Worm (Caenorhabditis elegans): ENCODE data around the gene snb-1.

Gene snb-1

DNA sequence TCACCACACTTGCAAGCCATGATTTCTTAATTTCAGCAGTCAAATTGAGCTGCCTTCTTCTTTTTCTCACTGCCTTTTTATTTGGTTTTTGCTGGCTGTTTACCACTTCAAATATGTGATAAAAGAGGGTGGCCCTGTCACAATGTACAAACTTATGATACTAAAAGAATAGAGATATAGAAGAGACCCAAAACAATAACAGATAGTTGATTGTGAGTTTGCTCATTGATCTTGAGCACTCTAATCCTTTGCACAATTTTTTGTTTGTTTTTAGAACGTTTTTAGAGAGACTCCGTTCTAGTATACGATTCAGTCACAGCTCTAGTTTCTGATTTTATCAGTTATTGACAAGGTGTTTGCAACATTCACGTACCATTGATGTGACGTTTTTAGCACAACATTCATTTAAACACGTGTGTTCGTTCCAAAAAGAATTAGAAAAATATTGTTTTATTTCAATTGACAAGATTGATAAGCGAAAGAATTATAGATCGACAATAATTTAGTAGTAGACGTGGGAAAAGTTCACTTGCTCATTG lies 35.6 kb upstream of the snb-1 start, which contains the start of gene mtl-1:
Gene mtl-1, minus strand, starts transcription at position 51 of the 539 bp plus-strand sequence.
- TF ChIP-seq tbx-11 (GFP tag; IDR thresholded peaks at IDR 0.05) = no peak
- TF ChIP-seq scrt-1 (GFP tag; IDR thresholded peaks at IDR 0.05) = no peak
- TF ChIP-seq ets-7 (tag; optimal IDR thresholded peaks at IDR 0.05) = no peak
- no peak for TF ChIP-seq B0310.2 (tag; optimal IDR thresholded peaks at IDR 0.05)
- no peak for TF ChIP-seq sea-1 (GFP tag; conservative IDR thresholded peaks at IDR 0.05)
- TF ChIP-seq ceh-13 (GFP tag; optimal IDR thresholded peaks at IDR 0.05) = no peak
- TF ChIP-seq F13C5.2 (tag; optimal IDR thresholded peaks at IDR 0.05) = no peak
- no peak for TF ChIP-seq pes-1 (GFP tag; IDR thresholded peaks at IDR 0.05)
- no peak for TF ChIP-seq tra-4 (tag; optimal IDR thresholded peaks at IDR 0.05)
- TF ChIP-seq hmbx-1 (tag; optimal IDR thresholded peaks at IDR 0.05) = no peak
- no peak for TF ChIP-seq flt-1 (GFP tag; IDR thresholded peaks at IDR 0.05)
- TF ChIP-seq tbx-37 (GFP tag; conservative IDR thresholded peaks at IDR 0.05) = no peak

ce11 chrV:6690075-6690474 lies 33.8 kb upstream of the snb-1 start:
- TF ChIP-seq B0310.2 (tag; optimal IDR thresholded peaks at IDR 0.05) = no peak
- no peak for TF ChIP-seq flt-1 (GFP tag; IDR thresholded peaks at IDR 0.05)
- TF ChIP-seq scrt-1 (GFP tag; IDR thresholded peaks at IDR 0.05) = no peak
- TF ChIP-seq ets-7 (tag; optimal IDR thresholded peaks at IDR 0.05) = no peak
- no peak for TF ChIP-seq hmg-4 (GFP tag; optimal IDR thresholded peaks at IDR 0.05)
- TF ChIP-seq tbx-37 (GFP tag; conservative IDR thresholded peaks at IDR 0.05) = no peak
- TF ChIP-seq ama-1 (optimal IDR thresholded peaks at IDR 0.05) = no peak
- no peak for TF ChIP-seq aly-1 (tag; optimal IDR thresholded peaks at IDR 0.05)
- no peak for TF ChIP-seq ceh-36 (tag; optimal IDR thresholded peaks at IDR 0.05)
- TF ChIP-seq ceh-13 (GFP tag; optimal IDR thresholded peaks at IDR 0.05) = no peak
- no peak for TF ChIP-seq hnd-1 (tag; optimal IDR thresholded peaks at IDR 0.05)
- TF ChIP-seq tbx-11 (GFP tag; IDR thresholded peaks at IDR 0.05) = no peak
- no peak for TF ChIP-seq pes-1 (GFP tag; IDR thresholded peaks at IDR 0.05)
- TF ChIP-seq sea-1 (GFP tag; conservative IDR thresholded peaks at IDR 0.05) = no peak
- no peak for TF ChIP-seq tra-4 (tag; optimal IDR thresholded peaks at IDR 0.05)

DNA sequence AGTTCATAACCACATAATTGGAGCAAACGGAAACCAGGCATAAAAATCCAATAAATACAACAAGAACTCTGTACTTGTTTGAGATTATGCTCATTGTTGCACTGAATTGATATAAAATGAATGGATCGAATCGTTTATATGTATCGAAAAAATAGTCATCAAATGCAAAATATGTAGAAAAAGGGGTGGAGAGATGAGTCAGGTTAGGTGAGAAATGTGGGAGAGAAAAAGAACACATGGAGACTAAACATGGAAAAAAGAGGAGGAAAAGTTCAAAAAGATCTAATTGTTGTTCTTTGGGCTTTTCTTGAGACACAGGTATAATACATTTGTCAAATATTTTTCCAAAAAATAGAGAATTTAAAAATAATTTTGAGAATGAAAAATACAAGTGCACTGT lies 32.1 kb upstream of the snb-1 start, which contains the start of gene K11G9.5:
Gene K11G9.5, minus strand, starts transcription at position 101 of the 400 bp plus-strand sequence.
- TF ChIP-seq ceh-13 (GFP tag; optimal IDR thresholded peaks at IDR 0.05) (no peak), sea-1 (GFP tag; conservative IDR thresholded peaks at IDR 0.05) (no peak), hmg-4 (GFP tag; optimal IDR thresholded peaks at IDR 0.05) (no peak), ets-7 (tag; optimal IDR thresholded peaks at IDR 0.05) (no peak), F13C5.2 (tag; optimal IDR thresholded peaks at IDR 0.05) (no peak), B0310.2 (tag; optimal IDR thresholded peaks at IDR 0.05) (no peak), ceh-36 (tag; optimal IDR thresholded peaks at IDR 0.05) (no peak)

DNA sequence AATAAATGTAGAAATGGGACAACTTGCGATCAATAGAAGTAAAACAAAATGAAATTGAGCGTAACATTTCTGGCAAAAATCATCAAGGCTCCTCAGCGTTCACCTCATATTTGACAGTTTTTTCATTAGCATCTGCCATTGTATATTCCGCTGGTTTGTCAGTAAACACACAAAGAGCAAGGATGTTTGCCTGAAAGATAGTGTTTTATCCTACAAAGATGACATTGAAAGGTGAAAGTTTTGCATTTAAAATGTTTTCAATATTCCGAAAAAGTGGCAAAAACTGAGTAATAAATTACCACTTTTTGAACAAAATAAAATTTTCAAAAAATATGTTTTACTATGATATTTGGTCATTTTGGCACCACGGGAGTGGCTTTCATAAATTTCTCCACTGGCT lies 29.7 kb upstream of the snb-1 start:
- TF ChIP-seq tra-4 (tag; optimal IDR thresholded peaks at IDR 0.05) = no peak
- no peak for TF ChIP-seq ceh-13 (GFP tag; optimal IDR thresholded peaks at IDR 0.05)
- no peak for TF ChIP-seq ama-1 (optimal IDR thresholded peaks at IDR 0.05)
- no peak for TF ChIP-seq ceh-36 (tag; optimal IDR thresholded peaks at IDR 0.05)
- no peak for TF ChIP-seq ets-7 (tag; optimal IDR thresholded peaks at IDR 0.05)
- no peak for TF ChIP-seq F13C5.2 (tag; optimal IDR thresholded peaks at IDR 0.05)
- TF ChIP-seq tbx-11 (GFP tag; IDR thresholded peaks at IDR 0.05) = no peak
- TF ChIP-seq pes-1 (GFP tag; IDR thresholded peaks at IDR 0.05) = no peak
- TF ChIP-seq B0310.2 (tag; optimal IDR thresholded peaks at IDR 0.05) = no peak
- TF ChIP-seq hmbx-1 (tag; optimal IDR thresholded peaks at IDR 0.05) = no peak
- no peak for TF ChIP-seq flt-1 (GFP tag; IDR thresholded peaks at IDR 0.05)
- no peak for TF ChIP-seq sea-1 (GFP tag; conservative IDR thresholded peaks at IDR 0.05)
- no peak for TF ChIP-seq hmg-4 (GFP tag; optimal IDR thresholded peaks at IDR 0.05)
- no peak for TF ChIP-seq hnd-1 (tag; optimal IDR thresholded peaks at IDR 0.05)

DNA sequence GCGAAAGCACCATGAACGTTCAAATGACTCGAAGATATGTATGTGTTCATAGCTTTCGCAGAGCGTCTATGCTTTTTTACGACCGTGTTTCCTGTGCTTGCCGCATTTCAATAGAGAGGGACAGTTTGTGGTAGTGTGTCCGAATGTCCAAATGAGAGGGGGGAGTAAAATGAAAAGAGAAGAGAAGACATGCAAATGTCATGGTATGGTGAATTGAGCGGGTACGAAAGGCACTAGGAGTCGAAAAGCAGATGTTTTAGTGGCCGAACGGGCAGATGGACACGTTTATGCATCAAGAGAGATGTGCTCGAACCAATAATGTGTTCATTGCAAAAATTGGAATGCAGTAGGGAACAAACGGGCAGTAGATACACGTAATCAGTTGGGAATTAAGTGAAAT lies 29.2 kb upstream of the snb-1 start:
- TF ChIP-seq hmg-4 (GFP tag; optimal IDR thresholded peaks at IDR 0.05) (peak; percentile 18), hmbx-1 (tag; optimal IDR thresholded peaks at IDR 0.05) (no peak)

DNA sequence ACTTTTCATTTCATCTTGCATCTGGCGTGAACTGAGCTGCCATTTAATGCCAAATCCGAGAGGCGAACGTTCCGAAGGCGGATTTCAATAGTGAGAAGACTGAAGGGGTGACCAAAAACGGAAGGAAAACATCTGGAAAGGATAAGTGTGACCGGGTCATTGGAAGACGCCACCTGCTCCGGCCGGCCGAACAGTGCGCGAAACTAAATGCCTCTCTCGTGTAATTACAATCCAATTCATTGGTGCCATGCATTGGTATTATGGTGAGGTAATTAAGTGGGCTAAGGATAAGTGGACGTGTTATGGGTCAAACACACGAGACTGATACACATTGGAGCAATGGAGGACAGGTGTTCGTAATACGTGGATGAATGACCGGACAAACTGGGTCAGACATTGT lies 28.2 kb upstream of the snb-1 start:
- TF ChIP-seq ceh-36 (tag; optimal IDR thresholded peaks at IDR 0.05) (peak; percentile 13), hnd-1 (tag; optimal IDR thresholded peaks at IDR 0.05) (no peak)

ce11 chrV:6683740-6684139 lies 27.4 kb upstream of the snb-1 start:
- TF ChIP-seq sea-1 (GFP tag; conservative IDR thresholded peaks at IDR 0.05) (no peak), flt-1 (GFP tag; IDR thresholded peaks at IDR 0.05) (no peak), ceh-13 (GFP tag; optimal IDR thresholded peaks at IDR 0.05) (no peak), ama-1 (optimal IDR thresholded peaks at IDR 0.05) (no peak), B0310.2 (tag; optimal IDR thresholded peaks at IDR 0.05) (no peak), scrt-1 (GFP tag; IDR thresholded peaks at IDR 0.05) (no peak), tbx-37 (GFP tag; conservative IDR thresholded peaks at IDR 0.05) (no peak), tbx-11 (GFP tag; IDR thresholded peaks at IDR 0.05) (no peak), ceh-36 (tag; optimal IDR thresholded peaks at IDR 0.05) (no peak), pes-1 (GFP tag; IDR thresholded peaks at IDR 0.05) (no peak), hnd-1 (tag; optimal IDR thresholded peaks at IDR 0.05) (no peak), aly-1 (tag; optimal IDR thresholded peaks at IDR 0.05) (no peak), hmg-4 (GFP tag; optimal IDR thresholded peaks at IDR 0.05) (no peak), ets-7 (tag; optimal IDR thresholded peaks at IDR 0.05) (no peak), F13C5.2 (tag; optimal IDR thresholded peaks at IDR 0.05) (no peak), tra-4 (tag; optimal IDR thresholded peaks at IDR 0.05) (no peak), hmbx-1 (tag; optimal IDR thresholded peaks at IDR 0.05) (no peak)

DNA sequence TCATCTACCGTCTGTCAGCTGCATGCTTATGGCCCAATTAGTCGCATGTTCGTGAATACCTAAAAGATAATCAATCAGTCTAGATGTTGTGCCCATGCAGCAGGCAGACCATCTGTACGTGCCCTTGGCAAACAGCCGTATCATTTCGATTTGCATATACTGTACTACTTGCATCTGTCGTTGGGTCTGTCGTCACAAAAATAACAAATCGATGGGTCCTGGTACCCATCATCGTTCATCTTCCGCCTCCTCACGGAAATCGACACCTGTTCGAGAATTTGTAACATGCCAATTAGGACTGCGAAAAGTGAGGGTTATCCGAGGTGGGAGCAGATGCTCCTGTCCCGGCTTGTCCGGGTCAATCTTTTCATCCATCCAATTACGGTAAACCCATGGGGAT lies 27.0 kb upstream of the snb-1 start:
- no peak for TF ChIP-seq F13C5.2 (tag; optimal IDR thresholded peaks at IDR 0.05)
- no peak for TF ChIP-seq hmbx-1 (tag; optimal IDR thresholded peaks at IDR 0.05)
- TF ChIP-seq tbx-37 (GFP tag; conservative IDR thresholded peaks at IDR 0.05) = no peak
- TF ChIP-seq tbx-11 (GFP tag; IDR thresholded peaks at IDR 0.05) = no peak
- no peak for TF ChIP-seq ceh-36 (tag; optimal IDR thresholded peaks at IDR 0.05)
- no peak for TF ChIP-seq ceh-13 (GFP tag; optimal IDR thresholded peaks at IDR 0.05)
